Fruit fly (Drosophila melanogaster) whole organism, embryonic: ENCODE results near the gene CG6878.

Experiments used
- Atf6 ChIP-seq: fragments of 200-800 bp; sonication (Bioruptor generic); IDR thresholded peaks from 2 replicates; pipeline ENCODE4 v1.3.6; 2022; ENCODE audit warnings: missing biosample characterization, missing genetic modification characterization
- CG10321 ChIP-seq: fragments of 200-800 bp; sonication (Bioruptor generic); IDR thresholded peaks from 2 replicates; pipeline ENCODE4 v1.3.6; 2022; ENCODE audit warnings: missing biosample characterization, missing genetic modification characterization
- CG12236 ChIP-seq: fragments of 200-800 bp; sonication (Bioruptor generic); optimal IDR thresholded peaks from 2 replicates; lab custom pipeline; 2016; ENCODE audit warnings: missing biosample characterization, missing genetic modification characterization
- CG12391 ChIP-seq: fragments of 200-800 bp; sonication (Bioruptor generic); optimal IDR thresholded peaks from 3 replicates; lab custom pipeline; 2018; ENCODE audit warnings: missing biosample characterization, mild to moderate bottlenecking, missing genetic modification characterization, moderate library complexity
- CG12769 ChIP-seq: fragments of 200-800 bp; sonication (Bioruptor generic); optimal IDR thresholded peaks from 2 replicates; lab custom pipeline; 2019; ENCODE audit warnings: missing biosample characterization, mild to moderate bottlenecking, missing genetic modification characterization, moderate library complexity
- CG13287 ChIP-seq: fragments of 200-800 bp; sonication (Bioruptor generic); IDR thresholded peaks from 2 replicates; pipeline ENCODE4 v1.3.6; 2022; ENCODE audit warnings: missing biosample characterization, missing genetic modification characterization; ENCODE audit not compliant: partially characterized antibody
- CG16815 ChIP-seq: fragments of 200-800 bp; sonication (Bioruptor generic); optimal IDR thresholded peaks from 3 replicates; lab custom pipeline; 2017; ENCODE audit warnings: missing biosample characterization, mild to moderate bottlenecking, missing genetic modification characterization
- CG2199 ChIP-seq: fragments of 200-800 bp; sonication (Bioruptor generic); IDR thresholded peaks from 3 replicates; pipeline ENCODE4 v1.3.6; 2022; ENCODE audit warnings: missing biosample characterization, missing genetic modification characterization
- CG31441 ChIP-seq: fragments of 200-800 bp; sonication (Bioruptor generic); IDR thresholded peaks from 2 replicates; pipeline ENCODE4 v1.3.6; 2022; ENCODE audit warnings: missing biosample characterization, missing genetic modification characterization
- CG32532 ChIP-seq: fragments of 200-800 bp; sonication (Bioruptor generic); IDR thresholded peaks from 2 replicates; pipeline ENCODE4 v1.3.6; 2022; ENCODE audit warnings: missing biosample characterization, missing genetic modification characterization
- CG32772 ChIP-seq: fragments of 200-800 bp; sonication (Bioruptor generic); IDR thresholded peaks from 2 replicates; pipeline ENCODE4 v1.3.6; 2022; ENCODE audit warnings: missing biosample characterization, missing genetic modification characterization
- CG3407 ChIP-seq: fragments of 200-800 bp; sonication (Bioruptor generic); optimal IDR thresholded peaks from 2 replicates; lab custom pipeline; 2018; ENCODE audit warnings: missing biosample characterization, mild to moderate bottlenecking, missing genetic modification characterization
- CG34224 ChIP-seq: fragments of 200-800 bp; sonication (Bioruptor generic); IDR thresholded peaks from 3 replicates; pipeline ENCODE4 v1.3.6; 2022; ENCODE audit warnings: missing biosample characterization, missing genetic modification characterization; ENCODE audit not compliant: partially characterized antibody
- CG4282 ChIP-seq: fragments of 200-800 bp; sonication (Bioruptor generic); optimal IDR thresholded peaks from 2 replicates; lab custom pipeline; 2016; ENCODE audit warnings: missing biosample characterization, missing genetic modification characterization
- CG7357 ChIP-seq: fragments of 200-800 bp; sonication (Bioruptor generic); IDR thresholded peaks from 3 replicates; pipeline ENCODE4 v1.3.6; 2022; ENCODE audit warnings: missing biosample characterization, missing genetic modification characterization
- CG7928 ChIP-seq: fragments of 200-800 bp; sonication (Bioruptor generic); optimal IDR thresholded peaks from 2 replicates; lab custom pipeline; 2017; ENCODE audit warnings: missing biosample characterization, mild to moderate bottlenecking, missing genetic modification characterization
- CG7963 ChIP-seq: fragments of 200-800 bp; sonication (Bioruptor generic); IDR thresholded peaks from 3 replicates; pipeline ENCODE4 v1.3.6; 2022; ENCODE audit warnings: missing biosample characterization, missing genetic modification characterization; ENCODE audit not compliant: partially characterized antibody
- Dek ChIP-seq: fragments of 200-800 bp; sonication (Bioruptor generic); optimal IDR thresholded peaks from 3 replicates; lab custom pipeline; 2019; ENCODE audit warnings: missing biosample characterization, mild to moderate bottlenecking, missing genetic modification characterization, moderate library complexity
- Dip3 ChIP-seq: fragments of 200-800 bp; sonication (Bioruptor generic); optimal IDR thresholded peaks from 3 replicates; lab custom pipeline; 2016; ENCODE audit warnings: missing biosample characterization, missing genetic modification characterization
- Dp ChIP-seq: fragments of 200-800 bp; sonication (Bioruptor generic); optimal IDR thresholded peaks from 2 replicates; lab custom pipeline; 2018; ENCODE audit warnings: missing biosample characterization, mild to moderate bottlenecking, missing genetic modification characterization, moderate library complexity
- Drgx ChIP-seq: fragments of 200-800 bp; sonication (Bioruptor generic); IDR thresholded peaks from 2 replicates; pipeline ENCODE4 v1.3.6; 2022; ENCODE audit warnings: missing biosample characterization, missing genetic modification characterization
- ERR ChIP-seq: fragments of 200-800 bp; sonication (Bioruptor generic); optimal IDR thresholded peaks from 2 replicates; lab custom pipeline; 2016; ENCODE audit warnings: missing biosample characterization, missing genetic modification characterization
- Ets65A ChIP-seq: fragments of 200-800 bp; sonication (Bioruptor generic); peaks from one replicate; lab custom pipeline; 2016; ENCODE audit warnings: missing biosample characterization, missing genetic modification characterization
- HLH54F ChIP-seq: fragments of 200-800 bp; sonication (Bioruptor generic); optimal IDR thresholded peaks from 3 replicates; lab custom pipeline; 2016; ENCODE audit warnings: missing biosample characterization, missing genetic modification characterization
- Hand ChIP-seq: fragments of 200-800 bp; sonication (Bioruptor generic); optimal IDR thresholded peaks from 2 replicates; lab custom pipeline; 2017; ENCODE audit warnings: mild to moderate bottlenecking, missing biosample characterization, missing genetic modification reagents, missing genetic modification characterization
- Lpt ChIP-seq: fragments of >200 bp; optimal IDR thresholded peaks from 2 replicates; lab custom pipeline; 2018; ENCODE audit warnings: missing biosample characterization, missing genetic modification characterization
- Mad ChIP-seq: fragments of 200-800 bp; sonication (Bioruptor generic); optimal IDR thresholded peaks from 2 replicates; lab custom pipeline; 2016; ENCODE audit warnings: missing biosample characterization, missing genetic modification characterization
- Mrtf ChIP-seq: fragments of 200-800 bp; sonication (Bioruptor generic); IDR thresholded peaks from 3 replicates; pipeline ENCODE4 v1.3.6; 2022; ENCODE audit warnings: missing biosample characterization, missing genetic modification characterization
- PHDP ChIP-seq: fragments of 200-800 bp; sonication (Bioruptor generic); optimal IDR thresholded peaks from 3 replicates; lab custom pipeline; 2018; ENCODE audit warnings: missing biosample characterization, mild to moderate bottlenecking, missing genetic modification characterization, moderate library complexity
- Usf ChIP-seq: fragments of 200-800 bp; sonication (Bioruptor generic); optimal IDR thresholded peaks from 2 replicates; lab custom pipeline; 2017; ENCODE audit warnings: missing genotype, missing biosample characterization, missing genetic modification characterization
- bigmax ChIP-seq: fragments of 200-800 bp; sonication (Bioruptor generic); optimal IDR thresholded peaks from 2 replicates; lab custom pipeline; 2018; ENCODE audit warnings: missing biosample characterization, mild to moderate bottlenecking, missing genetic modification characterization
- cas ChIP-seq: fragments of 200-800 bp; sonication (Bioruptor generic); IDR thresholded peaks from 2 replicates; pipeline ENCODE4 v1.3.6; 2022; ENCODE audit warnings: missing biosample characterization, missing genetic modification characterization
- cato ChIP-seq: fragments of 200-800 bp; sonication (Bioruptor generic); optimal IDR thresholded peaks from 2 replicates; lab custom pipeline; 2016; ENCODE audit warnings: missing biosample characterization, missing genetic modification characterization, borderline replicate concordance
- danr ChIP-seq: fragments of 200-800 bp; sonication (Bioruptor generic); IDR thresholded peaks from 2 replicates; pipeline ENCODE4 v1.3.6; 2022; ENCODE audit warnings: missing biosample characterization, missing genetic modification characterization
- eve ChIP-seq, 2 experiments: fragments of >200 bp; optimal IDR thresholded peaks; 2 replicates each; lab custom pipeline; 2017; ENCODE audit warnings: missing biosample characterization in 2 of 2, missing genetic modification characterization in 2 of 2
- exex ChIP-seq: fragments of 200-800 bp; sonication (Bioruptor generic); optimal IDR thresholded peaks from 4 replicates; lab custom pipeline; 2018; ENCODE audit warnings: missing biosample characterization, mild to moderate bottlenecking, missing genetic modification characterization, moderate library complexity
- h ChIP-seq: fragments of >200 bp; optimal IDR thresholded peaks from 2 replicates; lab custom pipeline; 2017
- kni ChIP-seq: fragments of 200-800 bp; sonication (Bioruptor generic); optimal IDR thresholded peaks from 3 replicates; lab custom pipeline; 2017; ENCODE audit warnings: mild to moderate bottlenecking, missing biosample characterization, missing genetic modification reagents, missing genetic modification characterization
- mld ChIP-seq: fragments of 200-800 bp; sonication (Bioruptor generic); IDR thresholded peaks from 3 replicates; pipeline ENCODE4 v1.3.6; 2022; ENCODE audit warnings: missing biosample characterization, missing genetic modification characterization; ENCODE audit not compliant: partially characterized antibody
- oc ChIP-seq: fragments of 200-800 bp; sonication (Bioruptor generic); optimal IDR thresholded peaks from 2 replicates; lab custom pipeline; 2018; ENCODE audit warnings: missing biosample characterization, mild to moderate bottlenecking, missing genetic modification characterization, moderate library complexity
- otp ChIP-seq: fragments of 200-800 bp; sonication (Bioruptor generic); IDR thresholded peaks from 3 replicates; pipeline ENCODE4, ENCODE4 v1.3.6; 2022; ENCODE audit warnings: missing biosample characterization, missing genetic modification characterization
- pros ChIP-seq: fragments of 200-800 bp; sonication (Bioruptor generic); optimal IDR thresholded peaks from 3 replicates; lab custom pipeline; 2019; ENCODE audit warnings: missing biosample characterization, mild to moderate bottlenecking, missing genetic modification characterization, moderate library complexity
- psq ChIP-seq: fragments of 200-800 bp; sonication (Bioruptor generic); optimal IDR thresholded peaks from 2 replicates; lab custom pipeline; 2017; ENCODE audit warnings: missing biosample characterization, missing genetic modification characterization
- ranshi ChIP-seq: fragments of 200-800 bp; sonication (Bioruptor generic); IDR thresholded peaks from 2 replicates; pipeline ENCODE4 v1.3.6; 2022; ENCODE audit warnings: missing biosample characterization, missing genetic modification characterization
- repo ChIP-seq: fragments of 200-800 bp; sonication (Bioruptor generic); optimal IDR thresholded peaks from 2 replicates; lab custom pipeline; 2016; ENCODE audit warnings: missing biosample characterization, missing genetic modification characterization
- salm ChIP-seq: fragments of 200-800 bp; sonication (Bioruptor generic); optimal IDR thresholded peaks from 2 replicates; lab custom pipeline; 2018; ENCODE audit warnings: missing biosample characterization, mild to moderate bottlenecking, missing genetic modification characterization
- schlank ChIP-seq: fragments of 200-800 bp; sonication (Bioruptor generic); optimal IDR thresholded peaks from 2 replicates; lab custom pipeline; 2018; ENCODE audit warnings: missing biosample characterization, mild to moderate bottlenecking, missing genetic modification characterization
- sisA ChIP-seq: fragments of 200-800 bp; sonication (Bioruptor generic); IDR thresholded peaks from 2 replicates; pipeline ENCODE4 v1.3.6; 2022; ENCODE audit warnings: missing biosample characterization, missing genetic modification characterization
- sug ChIP-seq: fragments of 200-800 bp; optimal IDR thresholded peaks from 2 replicates; lab custom pipeline; 2019; ENCODE audit warnings: missing biosample characterization, mild to moderate bottlenecking, missing genetic modification characterization, moderate library complexity
- z ChIP-seq: fragments of 200-800 bp; sonication (Bioruptor generic); IDR thresholded peaks from 3 replicates; pipeline ENCODE4 v1.3.6; 2022; ENCODE audit warnings: missing biosample characterization, missing genetic modification characterization

The CG6878 gene

DNA sequence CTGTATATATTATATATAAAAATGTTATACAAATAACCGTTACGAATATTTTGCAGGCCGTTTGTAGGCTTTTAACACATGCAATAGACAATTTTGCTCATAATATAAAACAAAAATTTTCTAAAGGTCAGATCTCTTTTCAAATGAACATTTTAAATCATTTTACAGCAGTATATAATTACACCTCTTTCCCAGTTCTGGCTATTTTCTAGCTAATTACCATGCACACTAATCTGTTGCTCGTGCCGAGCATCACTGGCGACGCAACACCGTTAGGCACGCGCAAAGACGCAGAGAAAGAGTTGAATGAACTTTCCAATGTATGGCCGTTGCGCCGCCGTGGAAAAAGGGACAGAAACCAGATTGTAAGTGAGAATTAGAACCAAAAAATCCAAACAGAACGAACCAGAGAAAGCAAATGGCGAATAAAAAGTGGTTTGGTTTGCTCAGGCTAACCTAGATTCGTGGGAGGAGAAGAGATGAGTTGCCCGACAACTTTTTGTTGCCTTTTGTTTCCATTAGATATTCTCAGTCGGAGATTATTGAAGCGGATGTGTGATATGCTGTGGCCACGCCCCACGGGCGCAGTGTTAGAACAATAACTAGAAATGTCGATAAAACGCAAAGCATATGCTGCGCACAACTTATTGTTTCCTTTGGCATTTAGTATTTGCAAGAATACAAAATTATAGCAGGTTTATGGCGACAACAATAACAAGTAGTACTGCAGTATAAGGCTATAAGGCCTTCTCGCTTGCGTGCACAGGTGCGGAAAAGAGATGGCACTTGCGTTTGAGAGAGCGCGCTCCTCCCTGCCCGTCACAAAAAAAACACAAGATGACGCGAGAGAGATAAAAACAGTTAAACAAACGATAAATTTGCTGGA, 20.3 kb upstream of the CG6878 start (continued):
- no peak for TF ChIP-seq Hand
- no peak; the same call in 1 of the 2 replicates for TF ChIP-seq Atf6
- peak; percentile 46 for TF ChIP-seq CG12391 (tag; lab: Kevin White, UChicago)
- TF ChIP-seq danr (GFP tag; lab: Robert Waterston, UW): no peak
- no peak for TF ChIP-seq CG7963
- TF ChIP-seq PHDP (tag; lab: Kevin White, UChicago): no peak
- TF ChIP-seq ranshi (GFP tag; lab: Robert Waterston, UW): 0 out of 2 replicates have a peak, but pooled peaks have one; percentile 21
- peak; percentile 55; the same call in 1 of the 2 replicates for TF ChIP-seq CG32532 (GFP tag; lab: Robert Waterston, UW)
- TF ChIP-seq CG32772: no peak
- no peak for TF ChIP-seq exex (tag; lab: Kevin White, UChicago)
- TF ChIP-seq kni (GFP tag; lab: Kevin White, UChicago): peak; percentile 83
- no peak for TF ChIP-seq cato (GFP tag; lab: Kevin White, UChicago)
- TF ChIP-seq z (GFP tag; lab: Robert Waterston, UW): no peak
- no peak for TF ChIP-seq otp
- no peak for TF ChIP-seq Dip3 (GFP tag; lab: Kevin White, UChicago)
- TF ChIP-seq pros (GFP tag; lab: Kevin White, UChicago): peak; percentile 81
- no peak for TF ChIP-seq CG12236 (GFP tag; lab: Kevin White, UChicago)
- peak; percentile 42; the same call in 1 of the 2 replicates for TF ChIP-seq Drgx (GFP tag; lab: Robert Waterston, UW)
- TF ChIP-seq CG7357 (GFP tag; lab: Robert Waterston, UW): no peak
- 0 out of 2 replicates have a peak, but pooled peaks have one; percentile 22 for TF ChIP-seq CG31441
- no peak for TF ChIP-seq Ets65A
- TF ChIP-seq CG12769 (tag; lab: Kevin White, UChicago): peak; percentile 14
- no peak for TF ChIP-seq Dek (tag; lab: Kevin White, UChicago)
- TF ChIP-seq sisA (GFP tag; lab: Robert Waterston, UW): no peak; the same call in none of the 2 replicates
- TF ChIP-seq Mrtf (GFP tag; lab: Robert Waterston, UW): no peak
- TF ChIP-seq Lpt: no peak
- no peak for TF ChIP-seq oc (tag; lab: Kevin White, UChicago)
- TF ChIP-seq CG10321 (GFP tag; lab: Robert Waterston, UW): peak; percentile 96
- no peak for TF ChIP-seq CG13287 (GFP tag; lab: Robert Waterston, UW)
- no peak for TF ChIP-seq CG7928 (GFP tag; lab: Kevin White, UChicago)
- no peak for TF ChIP-seq CG3407 (GFP tag; lab: Kevin White, UChicago)
- TF ChIP-seq cas: no peak
- no peak for TF ChIP-seq Mad (GFP tag; lab: Kevin White, UChicago)
- no peak for TF ChIP-seq HLH54F (GFP tag; lab: Kevin White, UChicago)
- TF ChIP-seq schlank (tag; lab: Kevin White, UChicago): no peak
- TF ChIP-seq eve (GFP tag; optimal IDR thresholded peaks at IDR 0.05; lab: Kevin White, UChicago): no peak
- no peak for TF ChIP-seq mld (GFP tag; lab: Robert Waterston, UW)
- TF ChIP-seq repo (GFP tag; lab: Kevin White, UChicago): no peak
- no peak for TF ChIP-seq CG4282 (GFP tag; lab: Kevin White, UChicago)
- no peak for TF ChIP-seq Usf (GFP tag; lab: Kevin White, UChicago)
- TF ChIP-seq ERR (GFP tag; lab: Kevin White, UChicago): no peak
- no peak for TF ChIP-seq h
- no peak for TF ChIP-seq Dp
- TF ChIP-seq salm (tag; lab: Kevin White, UChicago): no peak
- TF ChIP-seq CG16815 (GFP tag; lab: Kevin White, UChicago): no peak
- peak; percentile 34; the same call in 1 of the 3 replicates for TF ChIP-seq CG2199 (GFP tag; lab: Robert Waterston, UW)
- TF ChIP-seq bigmax: no peak
- no peak for TF ChIP-seq CG34224
- no peak for TF ChIP-seq psq (GFP tag; lab: Kevin White, UChicago)
- TF ChIP-seq sug (tag; lab: Kevin White, UChicago): no peak
